Fruit fly (Drosophila melanogaster): ENCODE data around the gene CG2258.

CG2258 gene

dm6 chrX:8112715-8113114 is 10.8 kb upstream of the CG2258 start (continued):
- TF ChIP-seq btn (GFP tag; optimal IDR thresholded peaks at IDR 0.05) (no peak), CG18619 (GFP tag; optimal IDR thresholded peaks at IDR 0.05) (peak; percentile 18), CG14667 (GFP tag; IDR thresholded peaks at IDR 0.05) (no peak), unpg (GFP tag; optimal IDR thresholded peaks at IDR 0.05) (peak; percentile 30), eve (GFP tag; optimal IDR thresholded peaks at IDR 0.05) (no peak), esg (GFP tag; conservative IDR thresholded peaks at IDR 0.05) (peak; percentile 36; the same call in 1 of the 2 replicates), aop (GFP tag; IDR thresholded peaks at IDR 0.05) (no peak), CG10274 (GFP tag; optimal IDR thresholded peaks at IDR 0.05) (no peak), C15 (GFP tag; IDR thresholded peaks at IDR 0.05) (0 out of 3 replicates have a peak, but pooled peaks have one; percentile 13), HmgZ (tag; optimal IDR thresholded peaks at IDR 0.05) (no peak), ind (GFP tag; optimal IDR thresholded peaks at IDR 0.05) (no peak), Lim3 (GFP tag; IDR thresholded peaks at IDR 0.05) (no peak), CkIIα-i1 (GFP tag; IDR thresholded peaks at IDR 0.05) (no peak), Sox100B (GFP tag; optimal IDR thresholded peaks at IDR 0.05) (no peak), E2f2 (GFP tag; IDR thresholded peaks at IDR 0.05) (no peak), CG43689 (GFP tag; IDR thresholded peaks at IDR 0.05) (no peak), Max (GFP tag; optimal IDR thresholded peaks at IDR 0.05) (no peak), TFAM (GFP tag; optimal IDR thresholded peaks at IDR 0.05) (no peak), CG17359 (tag; optimal IDR thresholded peaks at IDR 0.05) (peak; percentile 6), Ets65A (GFP tag) (peak; percentile 90), phol (tag; optimal IDR thresholded peaks at IDR 0.05) (no peak), pnt (GFP tag; optimal IDR thresholded peaks at IDR 0.05) (no peak), CG34422 (GFP tag; IDR thresholded peaks at IDR 0.05) (no peak), CG3281 (GFP tag; optimal IDR thresholded peaks at IDR 0.05) (peak; percentile 56), CG6683 (GFP tag; optimal IDR thresholded peaks at IDR 0.05) (no peak), gem (tag; optimal IDR thresholded peaks at IDR 0.05) (peak; percentile 55), sug (tag; optimal IDR thresholded peaks at IDR 0.05) (no peak), Hr78 (GFP tag; optimal IDR thresholded peaks at IDR 0.05) (no peak), chn (GFP tag; optimal IDR thresholded peaks at IDR 0.05) (no peak), bowl (GFP tag; IDR thresholded peaks at IDR 0.05) (no peak), tup (GFP tag; optimal IDR thresholded peaks at IDR 0.05) (no peak), bab2 (GFP tag; optimal IDR thresholded peaks at IDR 0.05) (peak; percentile 30), CG12155 (GFP tag; optimal IDR thresholded peaks at IDR 0.05) (no peak), MTF-1 (GFP tag; optimal IDR thresholded peaks at IDR 0.05; ENCODE audit: borderline replicate concordance) (no peak), HLHmδ (GFP tag; optimal IDR thresholded peaks at IDR 0.05) (no peak), CHES-1-like (GFP tag; optimal IDR thresholded peaks at IDR 0.05) (no peak), tap (tag; optimal IDR thresholded peaks at IDR 0.05) (no peak), CG6654 (GFP tag; optimal IDR thresholded peaks at IDR 0.05) (no peak), CG3163 (GFP tag; optimal IDR thresholded peaks at IDR 0.05) (no peak), ttk (GFP tag; IDR thresholded peaks at IDR 0.05) (no peak), CG12219 (GFP tag; optimal IDR thresholded peaks at IDR 0.05) (no peak), h (optimal IDR thresholded peaks at IDR 0.05) (no peak), ken (GFP tag; IDR thresholded peaks at IDR 0.05) (no peak), CG1647 (GFP tag; optimal IDR thresholded peaks at IDR 0.05) (no peak), CG4328 (GFP tag; optimal IDR thresholded peaks at IDR 0.05) (no peak), CrebB (tag; optimal IDR thresholded peaks at IDR 0.05) (no peak), so (GFP tag; IDR thresholded peaks at IDR 0.05) (no peak), dysf (GFP tag; IDR thresholded peaks at IDR 0.05) (peak; percentile 65; the same call in 2 of the 3 replicates), croc (GFP tag; conservative IDR thresholded peaks at IDR 0.05) (no peak), Gsc (GFP tag; IDR thresholded peaks at IDR 0.05) (no peak), Optix (GFP tag; IDR thresholded peaks at IDR 0.05) (no peak), Gug (GFP tag; IDR thresholded peaks at IDR 0.05) (no peak), unc-4 (GFP tag; IDR thresholded peaks at IDR 0.05; ENCODE audit: partially characterized antibody) (no peak)

Data from whole organism, embryonic.